Worm (Caenorhabditis elegans): ENCODE measurements around the gene C13F10.6.

- TF ChIP-seq him-1 (tag; optimal IDR thresholded peaks at IDR 0.05) (no peak), dao-5 (tag; optimal IDR thresholded peaks at IDR 0.05) (no peak)
Observed at ce11 chrV:7197036-7197435, 23.8 kb downstream of the C13F10.6 start.

All from whole organism, L4/young adult.